Fruit fly (Drosophila melanogaster) whole organism, embryonic: Measurements from ENCODE around the gene Mdh1.

ENCODE experiments used
- Awh ChIP-seq: fragments of 200-800 bp; sonication (Bioruptor generic); IDR thresholded peaks from 2 replicates; pipeline ENCODE4, ENCODE4 v1.3.6; 2022; ENCODE audit warnings: missing biosample characterization, missing genetic modification characterization
- BEAF-32 ChIP-seq: fragments of 200-800 bp; sonication (Bioruptor generic); optimal IDR thresholded peaks from 3 replicates; lab custom pipeline; 2017; ENCODE audit warnings: missing biosample characterization, missing genetic modification characterization, mild to moderate bottlenecking, moderate library complexity, missing genetic modification reagents
- Bgb ChIP-seq: fragments of 200-800 bp; sonication (Bioruptor generic); IDR thresholded peaks from 2 replicates; pipeline ENCODE4 v1.3.6; 2022; ENCODE audit warnings: missing biosample characterization, missing genetic modification characterization; ENCODE audit not compliant: partially characterized antibody
- CG10431 ChIP-seq: fragments of 200-800 bp; sonication (Bioruptor generic); optimal IDR thresholded peaks from 3 replicates; lab custom pipeline; 2018; ENCODE audit warnings: missing biosample characterization, mild to moderate bottlenecking, missing genetic modification characterization
- CG10462 ChIP-seq: fragments of 200-800 bp; sonication (Bioruptor generic); optimal IDR thresholded peaks from 2 replicates; lab custom pipeline; 2016; ENCODE audit warnings: missing biosample characterization, missing genetic modification characterization
- CG11696 ChIP-seq: fragments of 200-800 bp; sonication (Bioruptor generic); IDR thresholded peaks from 2 replicates; pipeline ENCODE4 v1.3.6; 2022; ENCODE audit warnings: missing biosample characterization, missing genetic modification characterization
- CG12299 ChIP-seq: fragments of 200-800 bp; sonication (Bioruptor generic); optimal IDR thresholded peaks from 2 replicates; lab custom pipeline; 2018; ENCODE audit warnings: missing biosample characterization, mild to moderate bottlenecking, missing genetic modification characterization
- CG14050 ChIP-seq: fragments of 200-800 bp; sonication (Bioruptor generic); IDR thresholded peaks from 3 replicates; pipeline ENCODE4 v1.3.6; 2022; ENCODE audit warnings: missing biosample characterization, missing genetic modification characterization
- CG15011 ChIP-seq: fragments of 200-800 bp; sonication (Bioruptor generic); optimal IDR thresholded peaks from 3 replicates; lab custom pipeline; 2018; ENCODE audit warnings: missing biosample characterization, mild to moderate bottlenecking, missing genetic modification characterization
- CG16779 ChIP-seq: fragments of 200-800 bp; sonication (Bioruptor generic); IDR thresholded peaks from 2 replicates; pipeline ENCODE4 v1.3.6; 2022; ENCODE audit warnings: missing biosample characterization, missing genetic modification characterization
- CG17186 ChIP-seq: fragments of 200-800 bp; sonication (Bioruptor generic); optimal IDR thresholded peaks from 3 replicates; lab custom pipeline; 2017; ENCODE audit warnings: missing biosample characterization, missing genetic modification reagents, missing genetic modification characterization
- CG17568 ChIP-seq: fragments of 200-800 bp; sonication (Bioruptor generic); optimal IDR thresholded peaks from 2 replicates; lab custom pipeline; 2018; ENCODE audit warnings: missing biosample characterization, mild to moderate bottlenecking, missing genetic modification characterization, moderate library complexity
- CG42726 ChIP-seq: fragments of 200-800 bp; sonication (Bioruptor generic); IDR thresholded peaks from 2 replicates; pipeline ENCODE4 v1.3.6; 2022; ENCODE audit warnings: missing biosample characterization, missing genetic modification characterization; ENCODE audit not compliant: partially characterized antibody
- CG4424 ChIP-seq: fragments of 200-800 bp; sonication (Bioruptor generic); optimal IDR thresholded peaks from 3 replicates; lab custom pipeline; 2016; ENCODE audit warnings: missing biosample characterization, missing genetic modification characterization
- CG4820 ChIP-seq: fragments of 200-800 bp; sonication (Bioruptor generic); optimal IDR thresholded peaks from 3 replicates; lab custom pipeline; 2016; ENCODE audit warnings: missing biosample characterization, missing genetic modification characterization
- CG7372 ChIP-seq: fragments of 200-800 bp; sonication (Bioruptor generic); IDR thresholded peaks from 2 replicates; pipeline ENCODE4 v1.3.6; 2022; ENCODE audit warnings: missing biosample characterization, missing genetic modification characterization
- CG9817 ChIP-seq: fragments of 200-800 bp; sonication (Bioruptor generic); optimal IDR thresholded peaks from 2 replicates; lab custom pipeline; 2018; ENCODE audit warnings: missing biosample characterization, mild to moderate bottlenecking, missing genetic modification characterization, moderate library complexity
- CG9932 ChIP-seq: fragments of 200-800 bp; sonication (Bioruptor generic); IDR thresholded peaks from 2 replicates; pipeline ENCODE4 v1.3.6; 2022; ENCODE audit warnings: missing biosample characterization, missing genetic modification characterization
- CoRest ChIP-seq: fragments of 200-800 bp; sonication (Bioruptor generic); optimal IDR thresholded peaks from 3 replicates; lab custom pipeline; 2018; ENCODE audit warnings: missing biosample characterization, mild to moderate bottlenecking, missing genetic modification characterization, moderate library complexity
- Eip74EF ChIP-seq, 2 experiments: fragments of 200-800 bp in 1 of 2; fragments of >200 bp in 1 of 2; sonication (Bioruptor generic) in 1 of 2; optimal IDR thresholded peaks; 2 replicates each; lab custom pipeline; 2017 to 2019; ENCODE audit warnings: missing biosample characterization in 2 of 2, missing genetic modification characterization in 2 of 2, mild to moderate bottlenecking in 1 of 2, moderate library complexity in 1 of 2
- HLHmδ ChIP-seq: fragments of 200-800 bp; sonication (Bioruptor generic); optimal IDR thresholded peaks from 2 replicates; lab custom pipeline; 2018; ENCODE audit warnings: missing biosample characterization, mild to moderate bottlenecking, missing genetic modification characterization, moderate library complexity
- Hr51 ChIP-seq, 2 experiments: fragments of 200-800 bp; sonication (Bioruptor generic); optimal IDR thresholded peaks; 2 replicates in 1 of 2; 3 replicates in 1 of 2; lab custom pipeline; 2016 to 2018; ENCODE audit warnings: missing biosample characterization in 2 of 2, missing genetic modification characterization in 2 of 2, mild to moderate bottlenecking in 1 of 2, moderate library complexity in 1 of 2
- Hr78 ChIP-seq, 2 experiments: fragments of 200-800 bp in 1 of 2; fragments of >200 bp in 1 of 2; sonication (Bioruptor generic) in 1 of 2; optimal IDR thresholded peaks; 2 replicates each; lab custom pipeline; 2017 to 2019; ENCODE audit warnings: missing biosample characterization in 2 of 2, missing genetic modification characterization in 2 of 2, mild to moderate bottlenecking in 1 of 2, moderate library complexity in 1 of 2
- Hsf ChIP-seq: fragments of 200-800 bp; sonication (Bioruptor generic); optimal IDR thresholded peaks from 3 replicates; lab custom pipeline; 2016; ENCODE audit warnings: missing biosample characterization, missing genetic modification characterization
- MESR4 ChIP-seq: fragments of 200-800 bp; sonication (Bioruptor generic); optimal IDR thresholded peaks from 2 replicates; lab custom pipeline; 2018; ENCODE audit warnings: missing biosample characterization, mild to moderate bottlenecking, missing genetic modification characterization, moderate library complexity
- Mad ChIP-seq: fragments of 200-800 bp; sonication (Bioruptor generic); optimal IDR thresholded peaks from 2 replicates; lab custom pipeline; 2016; ENCODE audit warnings: missing biosample characterization, missing genetic modification characterization
- NK7.1 ChIP-seq: fragments of 200-800 bp; sonication (Bioruptor generic); optimal IDR thresholded peaks from 3 replicates; lab custom pipeline; 2016; ENCODE audit warnings: missing biosample characterization, missing genetic modification characterization
- Oaz ChIP-seq: fragments of 200-800 bp; sonication (Bioruptor generic); IDR thresholded peaks from 2 replicates; pipeline ENCODE4 v1.3.6; 2022; ENCODE audit warnings: missing biosample characterization, missing genetic modification characterization
- Optix ChIP-seq: fragments of 200-800 bp; sonication (Bioruptor generic); IDR thresholded peaks from 3 replicates; pipeline ENCODE4 v1.3.6; 2022; ENCODE audit warnings: missing biosample characterization, missing genetic modification characterization
- PHDP ChIP-seq: fragments of 200-800 bp; sonication (Bioruptor generic); optimal IDR thresholded peaks from 3 replicates; lab custom pipeline; 2018; ENCODE audit warnings: missing biosample characterization, mild to moderate bottlenecking, missing genetic modification characterization, moderate library complexity
- Sry-β ChIP-seq: fragments of 200-800 bp; sonication (Bioruptor generic); optimal IDR thresholded peaks from 2 replicates; lab custom pipeline; 2018; ENCODE audit warnings: missing biosample characterization, mild to moderate bottlenecking, missing genetic modification characterization, moderate library complexity
- bsh ChIP-seq, 2 experiments: fragments of 200-800 bp; sonication (Bioruptor generic); optimal IDR thresholded peaks; 2 replicates each; lab custom pipeline; 2017 to 2018; ENCODE audit warnings: mild to moderate bottlenecking in 2 of 2, missing biosample characterization in 2 of 2, missing genetic modification characterization in 2 of 2, moderate library complexity in 1 of 2
- cato ChIP-seq: fragments of 200-800 bp; sonication (Bioruptor generic); optimal IDR thresholded peaks from 2 replicates; lab custom pipeline; 2016; ENCODE audit warnings: missing biosample characterization, missing genetic modification characterization, borderline replicate concordance
- chinmo ChIP-seq: fragments of 200-800 bp; sonication (Bioruptor generic); IDR thresholded peaks from 4 replicates; pipeline ENCODE4 v1.3.6; 2022; ENCODE audit warnings: missing biosample characterization, missing genetic modification characterization; ENCODE audit not compliant: partially characterized antibody
- ci ChIP-seq: fragments of 200-800 bp; sonication (Bioruptor generic); IDR thresholded peaks from 3 replicates; pipeline ENCODE4 v1.3.6; 2022; ENCODE audit warnings: missing biosample characterization, missing genetic modification characterization
- emc ChIP-seq: fragments of 200-800 bp; sonication (Bioruptor generic); optimal IDR thresholded peaks from 2 replicates; lab custom pipeline; 2016; ENCODE audit warnings: missing biosample characterization, missing genetic modification characterization
- gsb ChIP-seq: fragments of 200-800 bp; sonication (Bioruptor generic); IDR thresholded peaks from 2 replicates; pipeline ENCODE4 v1.3.6; 2022; ENCODE audit warnings: missing biosample characterization, missing genetic modification characterization
- ken ChIP-seq: fragments of 200-800 bp; sonication (Bioruptor generic); IDR thresholded peaks from 3 replicates; pipeline ENCODE4 v1.3.6; 2022; ENCODE audit warnings: missing biosample characterization, missing genetic modification characterization
- kni ChIP-seq: fragments of 200-800 bp; sonication (Bioruptor generic); optimal IDR thresholded peaks from 3 replicates; lab custom pipeline; 2017; ENCODE audit warnings: mild to moderate bottlenecking, missing biosample characterization, missing genetic modification reagents, missing genetic modification characterization
- lmd ChIP-seq: fragments of 200-800 bp; sonication (Bioruptor generic); IDR thresholded peaks from 2 replicates; pipeline ENCODE4 v1.3.6; 2022; ENCODE audit warnings: missing biosample characterization, missing genetic modification characterization
- pfk ChIP-seq: fragments of 200-800 bp; sonication (Bioruptor generic); optimal IDR thresholded peaks from 2 replicates; lab custom pipeline; 2018; ENCODE audit warnings: missing biosample characterization, mild to moderate bottlenecking, missing genetic modification characterization, moderate library complexity
- pzg ChIP-seq: fragments of 200-800 bp; sonication (Bioruptor generic); optimal IDR thresholded peaks from 3 replicates; lab custom pipeline; 2018; ENCODE audit warnings: missing biosample characterization, mild to moderate bottlenecking, missing genetic modification characterization, moderate library complexity
- sens-2 ChIP-seq: fragments of 200-800 bp; sonication (Bioruptor generic); IDR thresholded peaks from 2 replicates; pipeline ENCODE4 v1.3.6; 2022; ENCODE audit warnings: missing biosample characterization, missing genetic modification characterization
- slbo ChIP-seq: fragments of 200-800 bp; sonication (Bioruptor generic); IDR thresholded peaks from 2 replicates; pipeline ENCODE4 v1.3.6; 2022; ENCODE audit warnings: missing biosample characterization, missing genetic modification characterization
- trem ChIP-seq: fragments of 200-800 bp; optimal IDR thresholded peaks from 3 replicates; lab custom pipeline; 2019; ENCODE audit warnings: missing biosample characterization, mild to moderate bottlenecking, missing genetic modification characterization, moderate library complexity
- ttk ChIP-seq: fragments of 200-800 bp; sonication (Bioruptor generic); IDR thresholded peaks from 2 replicates; pipeline ENCODE4 v2.1.2; 2022; ENCODE audit warnings: missing biosample characterization, missing genetic modification characterization
- unc-4 ChIP-seq: fragments of 200-800 bp; sonication (Bioruptor generic); IDR thresholded peaks from 2 replicates; pipeline ENCODE4 v1.3.6; 2022; ENCODE audit warnings: missing biosample characterization, missing genetic modification characterization; ENCODE audit not compliant: partially characterized antibody
- unpg ChIP-seq: fragments of 200-800 bp; sonication (Bioruptor generic); optimal IDR thresholded peaks from 3 replicates; lab custom pipeline; 2018; ENCODE audit warnings: missing biosample characterization, mild to moderate bottlenecking, missing genetic modification characterization, moderate library complexity
- vvl ChIP-seq: fragments of 200-800 bp; sonication (Bioruptor generic); IDR thresholded peaks from 2 replicates; pipeline ENCODE4 v1.3.6; 2022; ENCODE audit warnings: missing biosample characterization, missing genetic modification characterization
- zen2 ChIP-seq: fragments of 200-800 bp; sonication (Bioruptor generic); IDR thresholded peaks from 3 replicates; pipeline ENCODE4 v1.3.6; 2022; ENCODE audit warnings: missing biosample characterization, missing genetic modification characterization; ENCODE audit not compliant: partially characterized antibody

Mdh1 gene

DNA sequence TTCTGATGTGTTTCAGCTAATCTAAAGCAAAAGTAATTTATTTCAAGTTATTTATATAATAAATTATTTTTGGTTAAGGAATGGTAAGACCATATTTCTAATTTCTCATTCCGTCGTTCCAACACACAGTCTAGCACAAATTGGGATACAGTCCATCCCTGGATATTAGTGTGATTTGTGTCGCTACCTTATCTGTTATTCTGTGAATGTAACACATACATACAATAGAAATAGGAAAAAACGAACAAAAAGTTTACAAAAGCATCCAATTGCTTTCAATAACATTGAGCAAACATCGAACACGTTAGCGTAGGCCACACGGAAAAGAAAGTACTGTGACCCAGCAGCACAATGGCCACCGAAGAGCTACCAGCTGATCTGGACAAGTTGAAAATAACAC lies 29.6 kb downstream of the Mdh1 start, which contains the start of gene CG5056 (continued):
- TF ChIP-seq Hr51 (GFP tag; optimal IDR thresholded peaks at IDR 0.05; lab: Kevin White, UChicago), result no peak
- no peak for TF ChIP-seq NK7.1 (GFP tag; lab: Kevin White, UChicago)
- no peak for TF ChIP-seq kni (GFP tag; lab: Kevin White, UChicago)
- no peak for TF ChIP-seq CG42726 (GFP tag; lab: Robert Waterston, UW)
- TF ChIP-seq CG4424 (GFP tag; lab: Kevin White, UChicago), result peak; percentile 3
- TF ChIP-seq emc (GFP tag; lab: Kevin White, UChicago), result no peak
- no peak for TF ChIP-seq CG10462
- TF ChIP-seq pfk (GFP tag; lab: Kevin White, UChicago), result peak; percentile 95
- TF ChIP-seq CG15011 (GFP tag; lab: Kevin White, UChicago), result no peak
- TF ChIP-seq Oaz, result no peak
- TF ChIP-seq Hr78 (GFP tag; optimal IDR thresholded peaks at IDR 0.05; lab: Kevin White, UChicago), result no peak
- TF ChIP-seq slbo, result peak; percentile 43; the same call in 1 of the 2 replicates
- TF ChIP-seq CG4820 (GFP tag; lab: Kevin White, UChicago), result no peak
- peak; percentile 50 for TF ChIP-seq Sry-β (GFP tag; lab: Kevin White, UChicago)
- no peak for TF ChIP-seq gsb (GFP tag; lab: Robert Waterston, UW)
- TF ChIP-seq PHDP, result peak; percentile 18
- TF ChIP-seq CG16779 (GFP tag; lab: Robert Waterston, UW), result no peak
- no peak for TF ChIP-seq Optix (GFP tag; lab: Robert Waterston, UW)
- TF ChIP-seq Awh, result no peak
- no peak for TF ChIP-seq Mad
- no peak for TF ChIP-seq CG7372
- no peak for TF ChIP-seq CG12299 (tag; lab: Kevin White, UChicago)
- TF ChIP-seq unpg (GFP tag; lab: Kevin White, UChicago), result no peak
- peak; percentile 16; the same call in 1 of the 2 replicates for TF ChIP-seq lmd (GFP tag; lab: Robert Waterston, UW)
- peak; percentile 23; the same call in 1 of the 3 replicates for TF ChIP-seq ci (GFP tag; lab: Robert Waterston, UW)
- peak; percentile 44 for TF ChIP-seq BEAF-32 (GFP tag; lab: Kevin White, UChicago)
- TF ChIP-seq CoRest (tag; lab: Kevin White, UChicago), result no peak
- no peak for TF ChIP-seq CG9817 (tag; lab: Kevin White, UChicago)
- peak; percentile 69 for TF ChIP-seq trem (tag; lab: Kevin White, UChicago)
- no peak; the same call in 1 of the 2 replicates for TF ChIP-seq Bgb (GFP tag; lab: Robert Waterston, UW)
- TF ChIP-seq CG17186 (GFP tag; lab: Kevin White, UChicago), result peak; percentile 48
- no peak for TF ChIP-seq ttk (GFP tag; lab: Robert Waterston, UW)
- TF ChIP-seq ken (GFP tag; lab: Robert Waterston, UW), result no peak
- TF ChIP-seq bsh (GFP tag; optimal IDR thresholded peaks at IDR 0.05; lab: Kevin White, UChicago), result no peak
- peak; percentile 2 for TF ChIP-seq Hsf (GFP tag; lab: Kevin White, UChicago)
- TF ChIP-seq chinmo (GFP tag; lab: Robert Waterston, UW), result no peak
- TF ChIP-seq unc-4 (GFP tag; lab: Robert Waterston, UW), result no peak
- no peak for TF ChIP-seq sens-2 (GFP tag; lab: Robert Waterston, UW)
- no peak for TF ChIP-seq HLHmδ (GFP tag; lab: Kevin White, UChicago)
- no peak for TF ChIP-seq CG11696 (GFP tag; lab: Robert Waterston, UW)
- TF ChIP-seq CG17568, result no peak
- TF ChIP-seq CG10431 (GFP tag; lab: Kevin White, UChicago), result no peak
- 0 out of 2 replicates have a peak, but pooled peaks have one; percentile 28 for TF ChIP-seq vvl (GFP tag; lab: Robert Waterston, UW)
- peak; percentile 36; the same call in 1 of the 2 replicates for TF ChIP-seq CG9932 (GFP tag; lab: Robert Waterston, UW)
- no peak for TF ChIP-seq Eip74EF (GFP tag; optimal IDR thresholded peaks at IDR 0.05; lab: Kevin White, UChicago)
- no peak for TF ChIP-seq zen2
- peak; percentile 88 for TF ChIP-seq pzg (GFP tag; lab: Kevin White, UChicago)
- TF ChIP-seq MESR4, result peak; percentile 95
- no peak for TF ChIP-seq CG14050 (GFP tag; lab: Robert Waterston, UW)
- TF ChIP-seq cato (GFP tag; lab: Kevin White, UChicago), result no peak
